1 fruit fly cellular context compared by ENCODE assay signal in genomic region chr3L:3771406-3771935, dm6.
A peak's percentile ranks its signal among the peaks of the same experiment; 100 is the strongest.
TF ChIP-seq lines count a peak whose summit lies in the region.

No protein-coding gene starts in this region.

TF ChIP-seq in whole organism, embryonic, 481 proteins besides CTCF, POLR2A, EP300 and RAD21 (continued from another document and continues in another):
- TF ChIP-seq Atf-2 (GFP tag; optimal IDR thresholded peaks at IDR 0.05; lab: Kevin White, UChicago) (no peak), crp (GFP tag; optimal IDR thresholded peaks at IDR 0.05; lab: Kevin White, UChicago) (no peak), Side (GFP tag; optimal IDR thresholded peaks at IDR 0.05; lab: Kevin White, UChicago) (no peak), MESR4 (GFP tag; optimal IDR thresholded peaks at IDR 0.05; lab: Kevin White, UChicago) (no peak), kay (GFP tag; optimal IDR thresholded peaks at IDR 0.05; lab: Kevin White, UChicago) (peak; percentile 19), usp (GFP tag; optimal IDR thresholded peaks at IDR 0.05; lab: Kevin White, UChicago) (no peak), Drgx (GFP tag; IDR thresholded peaks at IDR 0.05; lab: Robert Waterston, UW) (peak; percentile 89), oc (tag; optimal IDR thresholded peaks at IDR 0.05; lab: Kevin White, UChicago) (peak; percentile 46), Xbp1 (GFP tag; optimal IDR thresholded peaks at IDR 0.05; lab: Kevin White, UChicago) (peak; percentile 68), CG15479 (GFP tag; optimal IDR thresholded peaks at IDR 0.05; lab: Kevin White, UChicago) (no peak), CG12744 (GFP tag; optimal IDR thresholded peaks at IDR 0.05; lab: Kevin White, UChicago) (no peak), CG1529 (GFP tag; optimal IDR thresholded peaks at IDR 0.05; lab: Kevin White, UChicago) (no peak), ash1 (GFP tag; optimal IDR thresholded peaks at IDR 0.05; lab: Kevin White, UChicago) (no peak), rib (GFP tag; IDR thresholded peaks at IDR 0.05; lab: Robert Waterston, UW) (peak; percentile 83), Ets65A (GFP tag; lab: Kevin White, UChicago) (no peak), odd (GFP tag; optimal IDR thresholded peaks at IDR 0.05; lab: Kevin White, UChicago) (peak; percentile 65), CG3847 (GFP tag; IDR thresholded peaks at IDR 0.05; lab: Robert Waterston, UW) (peak; percentile 81), nerfin-1 (tag; optimal IDR thresholded peaks at IDR 0.05; lab: Kevin White, UChicago) (peak; percentile 6), CG6272 (GFP tag; IDR thresholded peaks at IDR 0.05; lab: Robert Waterston, UW) (peak; percentile 75), Dip2 (GFP tag; IDR thresholded peaks at IDR 0.05; lab: Robert Waterston, UW) (no peak), CG10979 (tag; optimal IDR thresholded peaks at IDR 0.05; lab: Kevin White, UChicago) (peak; percentile 25), wek (GFP tag; optimal IDR thresholded peaks at IDR 0.05; lab: Kevin White, UChicago) (no peak), Abd-B (GFP tag; optimal IDR thresholded peaks at IDR 0.05; lab: Kevin White, UChicago) (peak; percentile 59), az2 (GFP tag; optimal IDR thresholded peaks at IDR 0.05; lab: Kevin White, UChicago) (peak; percentile 51), crc (GFP tag; optimal IDR thresholded peaks at IDR 0.05; lab: Kevin White, UChicago) (no peak), hth (optimal IDR thresholded peaks at IDR 0.05; lab: Kevin White, UChicago) (no peak), CG42726 (GFP tag; IDR thresholded peaks at IDR 0.05; lab: Robert Waterston, UW; ENCODE audit: partially characterized antibody) (no peak), Oli (tag; optimal IDR thresholded peaks at IDR 0.05; lab: Kevin White, UChicago) (peak; percentile 81), Hr51 (GFP tag; optimal IDR thresholded peaks at IDR 0.05; lab: Kevin White, UChicago) (peak in 1 of 2 experiments; percentile 88), toy (GFP tag; IDR thresholded peaks at IDR 0.05; lab: Robert Waterston, UW) (peak; percentile 40; the same call in 1 of the 2 replicates), al (GFP tag; IDR thresholded peaks at IDR 0.05; lab: Robert Waterston, UW) (peak; percentile 92), hkb (optimal IDR thresholded peaks at IDR 0.05; lab: Kevin White, UChicago) (no peak), hkb (GFP tag; IDR thresholded peaks at IDR 0.05; lab: Robert Waterston, UW) (peak; percentile 92), fru (optimal IDR thresholded peaks at IDR 0.05; lab: Kevin White, UChicago) (no peak), dmrt11E (tag; optimal IDR thresholded peaks at IDR 0.05; lab: Kevin White, UChicago) (no peak), slp2 (GFP tag; optimal IDR thresholded peaks at IDR 0.05; lab: Kevin White, UChicago) (no peak), Antp (GFP tag; optimal IDR thresholded peaks at IDR 0.05; lab: Kevin White, UChicago) (no peak), Aef1 (GFP tag; IDR thresholded peaks at IDR 0.05; lab: Robert Waterston, UW) (peak; percentile 90), crol (GFP tag; IDR thresholded peaks at IDR 0.05; lab: Robert Waterston, UW) (no peak), NfI (GFP tag; optimal IDR thresholded peaks at IDR 0.05; lab: Kevin White, UChicago) (peak; percentile 79), E2f2 (GFP tag; IDR thresholded peaks at IDR 0.05; lab: Robert Waterston, UW) (peak; percentile 55; the same call in 1 of the 2 replicates), NK7.1 (GFP tag; optimal IDR thresholded peaks at IDR 0.05; lab: Kevin White, UChicago) (no peak), CG12769 (tag; optimal IDR thresholded peaks at IDR 0.05; lab: Kevin White, UChicago) (no peak), lbe (GFP tag; optimal IDR thresholded peaks at IDR 0.05; lab: Kevin White, UChicago) (peak; percentile 25), CG1602 (GFP tag; optimal IDR thresholded peaks at IDR 0.05; lab: Kevin White, UChicago) (peak; percentile 5), CG7745 (tag; optimal IDR thresholded peaks at IDR 0.05; lab: Kevin White, UChicago) (no peak), CG14014 (GFP tag; IDR thresholded peaks at IDR 0.05; lab: Robert Waterston, UW) (peak; percentile 92), CG2889 (GFP tag; IDR thresholded peaks at IDR 0.05; lab: Robert Waterston, UW) (peak; percentile 41; the same call in 1 of the 3 replicates), Hr39 (optimal IDR thresholded peaks at IDR 0.05; lab: Kevin White, UChicago) (no peak), CG1792 (GFP tag; optimal IDR thresholded peaks at IDR 0.05; lab: Kevin White, UChicago) (no peak), trh (GFP tag; optimal IDR thresholded peaks at IDR 0.05; lab: Kevin White, UChicago) (peak; percentile 4), Lpt (GFP tag; optimal IDR thresholded peaks at IDR 0.05; lab: Kevin White, UChicago) (no peak), Nf-YB (GFP tag; optimal IDR thresholded peaks at IDR 0.05; lab: Kevin White, UChicago) (peak; percentile 39), otp (GFP tag; IDR thresholded peaks at IDR 0.05; lab: Robert Waterston, UW) (no peak), abd-A (tag; optimal IDR thresholded peaks at IDR 0.05; lab: Kevin White, UChicago) (no peak), cad (GFP tag; optimal IDR thresholded peaks at IDR 0.05; lab: Kevin White, UChicago) (no peak), vnd (GFP tag; IDR thresholded peaks at IDR 0.05; lab: Robert Waterston, UW; ENCODE audit: partially characterized antibody) (no peak), twi (tag; optimal IDR thresholded peaks at IDR 0.05; lab: Kevin White, UChicago) (peak; percentile 45), CG9817 (tag; optimal IDR thresholded peaks at IDR 0.05; lab: Kevin White, UChicago) (peak; percentile 78), CG13894 (tag; optimal IDR thresholded peaks at IDR 0.05; lab: Kevin White, UChicago) (peak; percentile 70), H2.0 (GFP tag; IDR thresholded peaks at IDR 0.05; lab: Robert Waterston, UW) (peak; percentile 78), ATbp (GFP tag; optimal IDR thresholded peaks at IDR 0.05; lab: Kevin White, UChicago) (peak; percentile 47), cwo (GFP tag; optimal IDR thresholded peaks at IDR 0.05; lab: Kevin White, UChicago) (no peak), CG14667 (GFP tag; IDR thresholded peaks at IDR 0.05; lab: Robert Waterston, UW) (peak; percentile 88; the same call in 1 of the 2 replicates), D19B (GFP tag; optimal IDR thresholded peaks at IDR 0.05; lab: Kevin White, UChicago) (peak; percentile 36), CG12299 (tag; optimal IDR thresholded peaks at IDR 0.05; lab: Kevin White, UChicago) (peak; percentile 75), CrebB (tag; optimal IDR thresholded peaks at IDR 0.05; lab: Kevin White, UChicago) (peak; percentile 70), sr (GFP tag; IDR thresholded peaks at IDR 0.05; lab: Robert Waterston, UW) (no peak), HLH54F (GFP tag; optimal IDR thresholded peaks at IDR 0.05; lab: Kevin White, UChicago) (no peak), D (optimal IDR thresholded peaks at IDR 0.05; lab: Kevin White, UChicago) (no peak), D (GFP tag; optimal IDR thresholded peaks at IDR 0.05; lab: Kevin White, UChicago) (no peak), CG12942 (GFP tag; optimal IDR thresholded peaks at IDR 0.05; lab: Kevin White, UChicago) (peak; percentile 25), CoRest (tag; optimal IDR thresholded peaks at IDR 0.05; lab: Kevin White, UChicago) (peak; percentile 88), CG11398 (GFP tag; optimal IDR thresholded peaks at IDR 0.05; lab: Kevin White, UChicago) (no peak), sc (optimal IDR thresholded peaks at IDR 0.05; lab: Kevin White, UChicago) (no peak), sc (GFP tag; optimal IDR thresholded peaks at IDR 0.05; lab: Kevin White, UChicago) (no peak), Atf6 (GFP tag; IDR thresholded peaks at IDR 0.05; lab: Robert Waterston, UW) (peak; percentile 91), CG12155 (GFP tag; optimal IDR thresholded peaks at IDR 0.05; lab: Kevin White, UChicago) (peak; percentile 79), Hand (GFP tag; optimal IDR thresholded peaks at IDR 0.05; lab: Kevin White, UChicago) (peak; percentile 76), onecut (GFP tag; IDR thresholded peaks at IDR 0.05; lab: Robert Waterston, UW) (peak; percentile 44), pan (optimal IDR thresholded peaks at IDR 0.05; lab: Kevin White, UChicago) (no peak), pan (GFP tag; optimal IDR thresholded peaks at IDR 0.05 in 1 of 2, IDR thresholded peaks at IDR 0.05 in 1 of 2) (peak in 1 of 2 experiments; percentile 90), Rx (GFP tag; IDR thresholded peaks at IDR 0.05; lab: Robert Waterston, UW) (0 out of 2 replicates have a peak, but pooled peaks have one; percentile 25), Lhr (GFP tag; optimal IDR thresholded peaks at IDR 0.05; lab: Kevin White, UChicago) (no peak), CG6791 (GFP tag; IDR thresholded peaks at IDR 0.05; lab: Robert Waterston, UW; ENCODE audit: partially characterized antibody) (no peak), Eip74EF (GFP tag; optimal IDR thresholded peaks at IDR 0.05; lab: Kevin White, UChicago) (peak in 1 of 2 experiments; percentile 38), tgo (GFP tag; IDR thresholded peaks at IDR 0.05; lab: Robert Waterston, UW) (peak; percentile 88), ranshi (GFP tag; IDR thresholded peaks at IDR 0.05; lab: Robert Waterston, UW) (peak; percentile 89), CG4707 (GFP tag; optimal IDR thresholded peaks at IDR 0.05; lab: Kevin White, UChicago) (peak; percentile 38), gce (GFP tag; IDR thresholded peaks at IDR 0.05; lab: Robert Waterston, UW) (0 out of 3 replicates have a peak, but pooled peaks have one; percentile 16), CG18476 (GFP tag; optimal IDR thresholded peaks at IDR 0.05; lab: Kevin White, UChicago) (peak; percentile 19), cg (GFP tag; optimal IDR thresholded peaks at IDR 0.05; lab: Kevin White, UChicago) (no peak), Deaf1 (tag; optimal IDR thresholded peaks at IDR 0.05; lab: Kevin White, UChicago) (peak; percentile 50), CG17568 (GFP tag; optimal IDR thresholded peaks at IDR 0.05; lab: Kevin White, UChicago) (peak; percentile 44), Jarid2 (GFP tag; optimal IDR thresholded peaks at IDR 0.05; lab: Kevin White, UChicago) (peak; percentile 15), gcm2 (GFP tag; optimal IDR thresholded peaks at IDR 0.05; lab: Kevin White, UChicago) (no peak), sisA (GFP tag; IDR thresholded peaks at IDR 0.05; lab: Robert Waterston, UW) (peak; percentile 76), ems (GFP tag; optimal IDR thresholded peaks at IDR 0.05; lab: Kevin White, UChicago) (peak; percentile 36), CG6765 (GFP tag; optimal IDR thresholded peaks at IDR 0.05; lab: Kevin White, UChicago) (peak; percentile 44), hbn (GFP tag; IDR thresholded peaks at IDR 0.05; lab: Robert Waterston, UW; ENCODE audit: partially characterized antibody) (no peak), tin (GFP tag; optimal IDR thresholded peaks at IDR 0.05; lab: Kevin White, UChicago) (peak; percentile 39), D19A (tag; optimal IDR thresholded peaks at IDR 0.05; lab: Kevin White, UChicago) (peak; percentile 52), gro (GFP tag; optimal IDR thresholded peaks at IDR 0.05; lab: Kevin White, UChicago) (no peak), CG43689 (GFP tag; IDR thresholded peaks at IDR 0.05; lab: Robert Waterston, UW) (peak; percentile 54; the same call in 1 of the 2 replicates), CG9932 (GFP tag; IDR thresholded peaks at IDR 0.05; lab: Robert Waterston, UW) (peak; percentile 89), Oaz (GFP tag; IDR thresholded peaks at IDR 0.05; lab: Robert Waterston, UW) (peak; percentile 49), CG15696 (tag; optimal IDR thresholded peaks at IDR 0.05; lab: Kevin White, UChicago) (no peak), exex (tag; optimal IDR thresholded peaks at IDR 0.05; lab: Kevin White, UChicago) (peak; percentile 55), CG17359 (tag; optimal IDR thresholded peaks at IDR 0.05; lab: Kevin White, UChicago) (peak; percentile 75), kah (GFP tag; optimal IDR thresholded peaks at IDR 0.05; lab: Kevin White, UChicago) (peak; percentile 29), CG1024 (GFP tag; IDR thresholded peaks at IDR 0.05; lab: Robert Waterston, UW) (peak; percentile 37; the same call in 1 of the 2 replicates), CG10959 (GFP tag; IDR thresholded peaks at IDR 0.05; lab: Robert Waterston, UW) (no peak), CG18262 (tag; optimal IDR thresholded peaks at IDR 0.05; lab: Kevin White, UChicago) (peak; percentile 52), Blimp-1 (GFP tag; optimal IDR thresholded peaks at IDR 0.05; lab: Kevin White, UChicago) (peak; percentile 48), CG7786 (GFP tag; optimal IDR thresholded peaks at IDR 0.05; lab: Kevin White, UChicago) (no peak), ken (GFP tag; IDR thresholded peaks at IDR 0.05; lab: Robert Waterston, UW) (no peak), lola (GFP tag; optimal IDR thresholded peaks at IDR 0.05; lab: Kevin White, UChicago) (peak in 1 of 3 experiments; percentile 4), jumu (GFP tag; optimal IDR thresholded peaks at IDR 0.05; lab: Kevin White, UChicago) (no peak), Optix (GFP tag; IDR thresholded peaks at IDR 0.05; lab: Robert Waterston, UW) (no peak), CG18599 (GFP tag; optimal IDR thresholded peaks at IDR 0.05; lab: Kevin White, UChicago) (peak; percentile 82), ewg (GFP tag; optimal IDR thresholded peaks at IDR 0.05; lab: Kevin White, UChicago) (peak; percentile 12), Opbp (GFP tag; IDR thresholded peaks at IDR 0.05; lab: Robert Waterston, UW; ENCODE audit: partially characterized antibody) (no peak), ab (GFP tag; optimal IDR thresholded peaks at IDR 0.05; lab: Kevin White, UChicago) (no peak), nom (GFP tag; optimal IDR thresholded peaks at IDR 0.05; lab: Kevin White, UChicago) (peak; percentile 93), bowl (GFP tag; IDR thresholded peaks at IDR 0.05; lab: Robert Waterston, UW) (no peak), mld (GFP tag; IDR thresholded peaks at IDR 0.05; lab: Robert Waterston, UW; ENCODE audit: partially characterized antibody) (no peak), dm (GFP tag; optimal IDR thresholded peaks at IDR 0.05; lab: Kevin White, UChicago) (no peak), Gsc (GFP tag; IDR thresholded peaks at IDR 0.05; lab: Robert Waterston, UW) (no peak), Spps (tag; optimal IDR thresholded peaks at IDR 0.05; lab: Kevin White, UChicago) (no peak), Tbp (GFP tag; optimal IDR thresholded peaks at IDR 0.05; lab: Kevin White, UChicago) (no peak), chm (GFP tag; IDR thresholded peaks at IDR 0.05; lab: Robert Waterston, UW) (no peak), corto (GFP tag; optimal IDR thresholded peaks at IDR 0.05; lab: Kevin White, UChicago) (no peak), da (GFP tag; optimal IDR thresholded peaks at IDR 0.05; lab: Kevin White, UChicago) (no peak), gsb-n (tag; optimal IDR thresholded peaks at IDR 0.05; lab: Kevin White, UChicago) (peak; percentile 30), CG31224 (GFP tag; IDR thresholded peaks at IDR 0.05; lab: Robert Waterston, UW) (peak; percentile 83)
